Fruit fly (Drosophila melanogaster): ENCODE measurements around the gene Orct2.

DNA sequence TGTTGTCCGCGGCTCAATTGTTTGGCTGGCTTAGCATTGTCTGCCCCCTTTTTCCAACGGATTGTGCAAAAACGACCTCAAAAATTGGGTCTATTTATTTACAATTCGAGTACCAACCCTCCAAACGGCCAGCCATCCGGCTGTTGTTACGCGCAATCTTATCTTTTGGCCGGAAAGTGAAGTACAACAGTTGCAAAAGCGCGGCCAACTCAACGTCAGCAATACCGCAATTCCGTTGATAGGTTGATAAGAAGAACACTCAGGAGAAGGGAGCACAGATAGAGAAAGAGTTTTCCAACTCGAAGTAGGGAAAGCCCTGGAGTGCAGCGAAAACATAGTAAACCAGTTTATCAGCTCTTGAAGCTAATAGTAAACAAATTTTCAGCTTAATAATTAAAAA, 24.1 kb downstream of the Orct2 start:
- TF ChIP-seq pad (GFP tag; optimal IDR thresholded peaks at IDR 0.05) (no peak), Hr96 (GFP tag; optimal IDR thresholded peaks at IDR 0.05) (no peak), bab1 (GFP tag; optimal IDR thresholded peaks at IDR 0.05) (no peak), cic (GFP tag; optimal IDR thresholded peaks at IDR 0.05) (peak; percentile 64), CG12768 (GFP tag; optimal IDR thresholded peaks at IDR 0.05) (no peak), kay (GFP tag; ENCODE audit: borderline replicate concordance) (peak; percentile 89), tj (GFP tag; optimal IDR thresholded peaks at IDR 0.05) (no peak), CG7101 (tag; optimal IDR thresholded peaks at IDR 0.05) (no peak), Mnt (GFP tag; optimal IDR thresholded peaks at IDR 0.05) (no peak), CG11617 (GFP tag; optimal IDR thresholded peaks at IDR 0.05) (no peak)
